Worm (Caenorhabditis elegans) whole organism, midembryonic: ENCODE measurements around the gene F48C5.2.

ENCODE experiments used
- ztf-23 ChIP-seq: fragments of 200-800 bp; sonication (Bioruptor generic); IDR thresholded peaks from 2 replicates; pipeline ENCODE4 v1.3.6; 2022; ENCODE audit warnings: missing genetic modification reagents, missing genetic modification characterization, missing compliant biosample characterization
- ztf-29 ChIP-seq: fragments of 200-800 bp; sonication (Bioruptor generic); IDR thresholded peaks from 2 replicates; pipeline ENCODE4 v1.3.6; 2022; ENCODE audit warnings: missing genetic modification reagents, missing genetic modification characterization, missing compliant biosample characterization

ce11 chrX:11471893-11472292 lies 17.8 kb upstream of the F48C5.2 start:
- TF ChIP-seq ztf-23 (GFP tag; lab: Robert Waterston, UW) (no peak), ztf-29 (GFP tag; lab: Robert Waterston, UW) (no peak)
